Worm (Caenorhabditis elegans) whole organism, late embryonic: ENCODE data around the gene F56D3.1.

ENCODE experiments used
- C08G9.2 ChIP-seq: sonication (generic microtip); optimal IDR thresholded peaks from 2 replicates; lab custom pipeline; 2016; ENCODE audit warnings: mild to moderate bottlenecking, missing genetic modification characterization, moderate library complexity, missing compliant biosample characterization
- C38D4.7 ChIP-seq: fragments of 200-800 bp; sonication (Bioruptor generic); optimal IDR thresholded peaks from 2 replicates; lab custom pipeline; 2018; ENCODE audit warnings: mild to moderate bottlenecking, missing genetic modification characterization, moderate library complexity, missing compliant biosample characterization
- F13H6.1 ChIP-seq: sonication (generic microtip); optimal IDR thresholded peaks from 2 replicates; lab custom pipeline; 2016; ENCODE audit warnings: missing genetic modification characterization, missing compliant biosample characterization
- K02D7.2 ChIP-seq: sonication (generic microtip); optimal IDR thresholded peaks from 2 replicates; lab custom pipeline; 2017; ENCODE audit warnings: mild to moderate bottlenecking, missing genetic modification characterization, missing compliant biosample characterization
- K09A11.1 ChIP-seq: sonication (generic microtip); optimal IDR thresholded peaks from 2 replicates; lab custom pipeline; 2017; ENCODE audit warnings: antibody characterized with exemption, mild to moderate bottlenecking, missing genetic modification characterization, missing compliant biosample characterization; ENCODE audit not compliant: insufficient read depth
- ama-1 ChIP-seq: fragments of 150-350 bp; optimal IDR thresholded peaks from 2 replicates; lab custom pipeline; 2014
- ceh-18 ChIP-seq: sonication (generic microtip); optimal IDR thresholded peaks from 2 replicates; lab custom pipeline; 2016; ENCODE audit warnings: missing genetic modification characterization, missing compliant biosample characterization
- ceh-19 ChIP-seq: fragments of 200-800 bp; sonication (Bioruptor generic); optimal IDR thresholded peaks from 2 replicates; lab custom pipeline; 2018; ENCODE audit warnings: mild to moderate bottlenecking, missing genetic modification characterization, missing compliant biosample characterization
- ceh-24 ChIP-seq: sonication (generic microtip); optimal IDR thresholded peaks from 2 replicates; lab custom pipeline; 2016; ENCODE audit warnings: mild to moderate bottlenecking, missing genetic modification characterization, missing compliant biosample characterization
- ceh-31 ChIP-seq: sonication (generic microtip); optimal IDR thresholded peaks from 2 replicates; lab custom pipeline; 2016; ENCODE audit warnings: missing genetic modification characterization, missing compliant biosample characterization
- ceh-34 ChIP-seq: sonication (generic microtip); optimal IDR thresholded peaks from 2 replicates; lab custom pipeline; 2016; ENCODE audit warnings: mild to moderate bottlenecking, missing genetic modification characterization, missing compliant biosample characterization
- ceh-6 ChIP-seq: fragments of 200-800 bp; sonication (Bioruptor generic); optimal IDR thresholded peaks from 2 replicates; lab custom pipeline; 2018; ENCODE audit warnings: mild to moderate bottlenecking, missing genetic modification characterization, missing compliant biosample characterization
- ceh-9 ChIP-seq: sonication (generic microtip); optimal IDR thresholded peaks from 2 replicates; lab custom pipeline; 2016; ENCODE audit warnings: mild to moderate bottlenecking, missing genetic modification characterization, inconsistent platforms, missing compliant biosample characterization
- che-1 ChIP-seq: sonication (generic microtip); optimal IDR thresholded peaks from 2 replicates; lab custom pipeline; 2016; ENCODE audit warnings: mild to moderate bottlenecking, missing genetic modification characterization, missing compliant biosample characterization
- ets-4 ChIP-seq: sonication (generic microtip); optimal IDR thresholded peaks from 2 replicates; lab custom pipeline; 2016; ENCODE audit warnings: missing genetic modification characterization, missing compliant biosample characterization
- eyg-1 ChIP-seq: sonication (generic microtip); optimal IDR thresholded peaks from 2 replicates; lab custom pipeline; 2016; ENCODE audit warnings: missing genotype, missing genetic modification characterization, missing compliant biosample characterization
- fax-1 ChIP-seq: sonication (generic microtip); optimal IDR thresholded peaks from 2 replicates; lab custom pipeline; 2016; ENCODE audit warnings: missing genotype, missing genetic modification characterization, missing compliant biosample characterization
- hlh-13 ChIP-seq: fragments of 200-800 bp; sonication (Bioruptor generic); optimal IDR thresholded peaks from 2 replicates; lab custom pipeline; 2018; ENCODE audit warnings: mild to moderate bottlenecking, missing genetic modification characterization, missing compliant biosample characterization
- hlh-30 ChIP-seq: sonication (generic microtip); optimal IDR thresholded peaks from 2 replicates; lab custom pipeline; 2017; ENCODE audit warnings: antibody characterized with exemption, missing genetic modification characterization, missing compliant biosample characterization; ENCODE audit not compliant: insufficient read depth
- hlh-6 ChIP-seq: sonication (generic microtip); optimal IDR thresholded peaks from 2 replicates; lab custom pipeline; 2016; ENCODE audit warnings: missing genotype, missing genetic modification characterization, missing compliant biosample characterization
- madf-2 ChIP-seq: sonication (generic microtip); optimal IDR thresholded peaks from 2 replicates; lab custom pipeline; 2017; ENCODE audit warnings: missing genetic modification characterization, missing compliant biosample characterization
- nfya-1 ChIP-seq: sonication (generic microtip); optimal IDR thresholded peaks from 2 replicates; lab custom pipeline; 2017; ENCODE audit warnings: missing genetic modification characterization, mild to moderate bottlenecking, missing compliant biosample characterization, antibody characterized with exemption, moderate library complexity
- odd-2 ChIP-seq: sonication (generic microtip); optimal IDR thresholded peaks from 2 replicates; lab custom pipeline; 2017; ENCODE audit warnings: antibody characterized with exemption, mild to moderate bottlenecking, missing genetic modification characterization, missing compliant biosample characterization
- pag-3 ChIP-seq: sonication (generic microtip); optimal IDR thresholded peaks from 2 replicates; lab custom pipeline; 2016; ENCODE audit warnings: missing compliant biosample characterization, missing genetic modification characterization, borderline replicate concordance
- pat-9 ChIP-seq: fragments of 200-800 bp; sonication (Bioruptor generic); optimal IDR thresholded peaks from 2 replicates; lab custom pipeline; 2018; ENCODE audit warnings: mild to moderate bottlenecking, missing genetic modification characterization, moderate library complexity, missing compliant biosample characterization
- pax-1 ChIP-seq: fragments of 150-350 bp; optimal IDR thresholded peaks from 2 replicates; lab custom pipeline; 2014; ENCODE audit warnings: missing biosample characterization, missing genetic modification characterization
- pros-1 ChIP-seq: fragments of 150-350 bp; optimal IDR thresholded peaks from 2 replicates; lab custom pipeline; 2014; ENCODE audit warnings: missing biosample characterization, missing genetic modification reagents, missing genetic modification characterization
- ref-2 ChIP-seq: sonication (generic microtip); optimal IDR thresholded peaks from 2 replicates; lab custom pipeline; 2016; ENCODE audit warnings: missing genetic modification characterization, missing compliant biosample characterization
- rnt-1 ChIP-seq: sonication (generic microtip); optimal IDR thresholded peaks from 2 replicates; lab custom pipeline; 2016; ENCODE audit warnings: missing genetic modification characterization, missing compliant biosample characterization
- sdc-2 ChIP-seq: sonication (generic microtip); optimal IDR thresholded peaks from 2 replicates; lab custom pipeline; 2016; ENCODE audit warnings: missing genotype, missing genetic modification characterization, missing compliant biosample characterization
- sox-2 ChIP-seq: fragments of 200-800 bp; sonication (Bioruptor generic); IDR thresholded peaks from 2 replicates; pipeline ENCODE4 v1.3.6; 2022; ENCODE audit warnings: missing genetic modification reagents, missing genetic modification characterization, missing compliant biosample characterization
- sox-4 ChIP-seq: sonication (generic microtip); optimal IDR thresholded peaks from 2 replicates; lab custom pipeline; 2017; ENCODE audit warnings: mild to moderate bottlenecking, missing genetic modification characterization, inconsistent platforms, missing compliant biosample characterization
- syd-9 ChIP-seq: sonication (generic microtip); optimal IDR thresholded peaks from 2 replicates; lab custom pipeline; 2016; ENCODE audit warnings: mild to moderate bottlenecking, missing genetic modification characterization, moderate library complexity, missing compliant biosample characterization
- tbx-2 ChIP-seq: sonication (generic microtip); optimal IDR thresholded peaks from 2 replicates; lab custom pipeline; 2016; ENCODE audit warnings: missing genetic modification characterization, missing compliant biosample characterization
- tbx-7 ChIP-seq: sonication (generic microtip); optimal IDR thresholded peaks from 2 replicates; lab custom pipeline; 2016; ENCODE audit warnings: missing genotype, missing genetic modification characterization, missing compliant biosample characterization
- unc-3 ChIP-seq, 2 experiments: fragments of 200-800 bp in 1 of 2; sonication (Bioruptor generic) in 1 of 2; sonication (generic microtip) in 1 of 2; conservative IDR thresholded peaks in 1 of 2; optimal IDR thresholded peaks in 1 of 2; 2 replicates each; pipeline versions ENCODE4 v1.3.6 to Lab custom; 2016 to 2022; ENCODE audit warnings: missing compliant biosample characterization in 2 of 2, missing genetic modification characterization in 2 of 2, missing genetic modification reagents in 1 of 2
- unc-55 ChIP-seq: sonication (generic microtip); optimal IDR thresholded peaks from 2 replicates; lab custom pipeline; 2017; ENCODE audit warnings: missing biosample characterization, missing genetic modification reagents, missing genetic modification characterization
- zip-5 ChIP-seq: sonication (generic microtip); optimal IDR thresholded peaks from 2 replicates; lab custom pipeline; 2016; ENCODE audit warnings: missing genetic modification characterization, missing compliant biosample characterization
- ztf-16 ChIP-seq: sonication (generic microtip); optimal IDR thresholded peaks from 2 replicates; lab custom pipeline; 2017; ENCODE audit warnings: missing genetic modification characterization, missing compliant biosample characterization

F56D3.1 gene

DNA sequence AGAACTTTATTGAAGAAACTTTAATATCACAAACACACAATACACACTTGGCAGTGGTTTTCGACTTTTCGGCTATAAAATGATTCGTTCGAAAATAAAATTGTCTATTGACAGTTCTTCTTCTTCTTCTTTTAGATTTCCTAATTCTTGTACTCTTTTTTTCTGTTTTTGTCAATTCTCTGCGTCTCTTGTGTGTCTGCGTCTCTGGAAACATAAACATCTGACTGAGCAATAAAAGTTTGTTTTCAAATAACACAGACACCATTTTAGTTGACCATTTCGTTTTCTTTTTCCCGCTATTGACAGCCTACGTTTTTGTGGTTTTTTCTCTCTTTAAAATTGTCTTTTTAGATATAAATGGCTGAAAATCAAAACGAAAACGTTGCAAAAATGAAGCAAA is 33.8 kb downstream of the F56D3.1 start, which contains the start of gene R03H10.1:
TSS of gene R03H10.1 (plus strand) at position 352 of the 400 bp plus-strand sequence.
- no peak for TF ChIP-seq K02D7.2
- no peak for TF ChIP-seq pat-9 (tag; lab: Kevin White, UChicago)
- no peak for TF ChIP-seq pros-1 (tag; lab: Kevin White, UChicago)
- no peak for TF ChIP-seq ceh-31 (tag; lab: Kevin White, UChicago)
- TF ChIP-seq C38D4.7 (GFP tag; lab: Kevin White, UChicago) = no peak
- no peak for TF ChIP-seq ceh-19 (GFP tag; lab: Kevin White, UChicago)
- no peak for TF ChIP-seq hlh-13 (GFP tag; lab: Kevin White, UChicago)
- TF ChIP-seq unc-3 (GFP tag; conservative IDR thresholded peaks at IDR 0.05; lab: Robert Waterston, UW) = no peak
- no peak for TF ChIP-seq unc-3 (tag; optimal IDR thresholded peaks at IDR 0.05; lab: Kevin White, UChicago)

DNA sequence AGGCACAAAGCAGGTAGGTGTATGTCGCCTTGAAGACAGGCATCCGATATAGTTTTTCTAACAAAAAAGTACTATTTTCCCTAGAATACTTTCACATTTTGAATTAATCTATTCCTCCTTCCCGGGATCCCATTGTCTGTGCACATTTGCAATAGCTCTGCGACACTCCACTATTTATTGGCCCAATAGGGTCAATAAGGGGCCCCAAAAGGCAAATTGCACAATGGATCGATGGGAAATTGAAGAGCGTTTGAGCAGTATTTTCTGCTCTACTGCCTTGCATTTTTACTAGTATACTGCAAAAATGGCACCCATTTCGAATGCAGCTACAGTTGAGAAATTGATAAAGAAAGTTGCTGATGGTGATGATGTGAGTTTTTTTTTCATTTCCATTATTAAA is 36.2 kb downstream of the F56D3.1 start, which contains the start of gene R03H10.11:
TSS of gene R03H10.11 (plus strand) at position 301 of the 400 bp plus-strand sequence.
- TF ChIP-seq pros-1 (tag; lab: Kevin White, UChicago) (no peak), madf-2 (tag; lab: Kevin White, UChicago) (no peak), C08G9.2 (tag; lab: Kevin White, UChicago) (no peak), sox-4 (tag; lab: Kevin White, UChicago) (no peak), zip-5 (tag; lab: Kevin White, UChicago) (no peak), ets-4 (no peak), pax-1 (tag; lab: Kevin White, UChicago) (no peak), tbx-7 (tag; lab: Kevin White, UChicago) (no peak), syd-9 (tag; lab: Kevin White, UChicago) (no peak), F13H6.1 (tag; lab: Kevin White, UChicago) (no peak), ceh-24 (tag; lab: Kevin White, UChicago) (no peak), ceh-6 (no peak), pag-3 (tag; lab: Kevin White, UChicago) (no peak), tbx-2 (tag; lab: Kevin White, UChicago) (no peak)

DNA sequence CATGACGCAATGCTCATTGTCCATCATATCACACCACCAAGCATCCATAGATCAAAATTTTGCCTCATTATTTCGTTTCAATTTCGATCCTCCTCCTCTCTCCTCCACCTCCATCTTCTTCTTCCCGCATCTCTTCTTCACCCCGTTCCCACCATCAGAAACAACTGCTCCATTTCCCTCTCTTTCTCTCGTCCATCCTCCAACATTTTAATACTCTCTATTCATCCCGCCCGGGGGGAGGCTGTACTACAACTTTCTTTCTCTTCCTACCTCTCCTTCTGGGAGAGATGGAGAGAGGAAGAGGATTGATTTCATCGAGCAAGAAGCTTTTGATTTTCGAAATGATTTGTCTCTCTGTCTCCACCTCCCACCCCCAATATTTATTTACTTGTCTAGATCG is 37.8 kb downstream of the F56D3.1 start:
- TF ChIP-seq ceh-9 (tag; lab: Kevin White, UChicago) = no peak
- TF ChIP-seq che-1 = no peak
- peak; percentile 33 for TF ChIP-seq ceh-34 (tag; lab: Kevin White, UChicago)
- no peak for TF ChIP-seq sdc-2 (tag; lab: Kevin White, UChicago)
- no peak for TF ChIP-seq ref-2 (tag; lab: Kevin White, UChicago)
- TF ChIP-seq C08G9.2 (tag; lab: Kevin White, UChicago) = no peak
- no peak for TF ChIP-seq sox-2 (GFP tag; lab: Robert Waterston, UW)
- peak; percentile 1 for TF ChIP-seq nfya-1
- TF ChIP-seq eyg-1 (tag; lab: Kevin White, UChicago) = no peak
- no peak for TF ChIP-seq ztf-16 (tag; lab: Kevin White, UChicago)
- peak; percentile 55 for TF ChIP-seq unc-55 (GFP tag; lab: Kevin White, UChicago)
- no peak for TF ChIP-seq fax-1
- peak; percentile 26 for TF ChIP-seq tbx-2 (tag; lab: Kevin White, UChicago)
- no peak for TF ChIP-seq K09A11.1
- TF ChIP-seq hlh-6 (tag; lab: Kevin White, UChicago) = no peak
- TF ChIP-seq rnt-1 (tag; lab: Kevin White, UChicago) = peak; percentile 78
- TF ChIP-seq hlh-30 (tag; lab: Kevin White, UChicago) = no peak
- peak; percentile 81 for TF ChIP-seq ceh-18 (tag; lab: Kevin White, UChicago)
- TF ChIP-seq odd-2 (tag; lab: Kevin White, UChicago) = no peak
- no peak for TF ChIP-seq ama-1 (lab: Kevin White, UChicago)
